Worm (Caenorhabditis elegans): ENCODE data around the gene K11C4.1.

DNA sequence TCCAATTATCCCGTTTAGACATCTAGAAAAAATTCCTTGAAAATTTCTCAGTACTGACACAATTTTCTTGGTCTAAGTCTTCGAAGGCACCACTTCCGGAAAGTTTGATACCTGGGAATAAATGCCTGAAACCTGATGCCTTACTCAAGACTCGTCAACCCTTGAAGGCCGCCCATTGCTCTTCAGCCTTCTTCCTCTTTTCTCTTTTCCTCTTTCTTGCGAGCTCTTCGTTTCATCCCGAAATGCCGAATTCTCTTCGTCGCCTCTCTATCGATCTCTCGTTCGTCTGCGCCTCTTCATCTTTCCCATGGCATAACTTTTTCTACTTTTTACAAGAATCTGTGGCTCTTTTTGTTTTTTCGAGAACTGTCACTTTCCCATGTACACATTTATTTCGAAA is 3.1 kb upstream of the K11C4.1 start:
- TF ChIP-seq ztf-29 (GFP tag; IDR thresholded peaks at IDR 0.05), result no peak
- no peak for TF ChIP-seq tab-1 (GFP tag; IDR thresholded peaks at IDR 0.05)
- no peak for TF ChIP-seq flt-1 (GFP tag; IDR thresholded peaks at IDR 0.05)
- no peak for TF ChIP-seq T22C8.4 (GFP tag; IDR thresholded peaks at IDR 0.05)
- no peak for TF ChIP-seq med-1 (GFP tag; optimal IDR thresholded peaks at IDR 0.05; ENCODE audit: insufficient read depth)

Measured in whole organism, midembryonic.